Worm (Caenorhabditis elegans) whole organism, young adult: Measurements from ENCODE around the gene C28C12.1.

ENCODE experiments used
- D2030.7 ChIP-seq: fragments of 200-800 bp; sonication (Bioruptor generic); IDR thresholded peaks from 2 replicates; pipeline ENCODE4 v1.3.6; 2022; ENCODE audit warnings: missing genetic modification reagents, missing genetic modification characterization, missing compliant biosample characterization
- efl-1 ChIP-seq: fragments of 150-350 bp; optimal IDR thresholded peaks from 2 replicates; lab custom pipeline; 2014; ENCODE audit warnings: missing biosample characterization, missing genetic modification reagents, missing genetic modification characterization
- ets-4 ChIP-seq: fragments of 200-800 bp; sonication (Bioruptor generic); optimal IDR thresholded peaks from 2 replicates; lab custom pipeline; 2018; ENCODE audit warnings: mild to moderate bottlenecking, missing genetic modification characterization, missing compliant biosample characterization
- hlh-26 ChIP-seq: fragments of 200-800 bp; sonication (Bioruptor generic); conservative IDR thresholded peaks from 2 replicates; pipeline ENCODE4 v1.3.6; 2022; ENCODE audit warnings: missing genetic modification reagents, missing genetic modification characterization, missing compliant biosample characterization
- mxl-1 ChIP-seq: sonication (generic microtip); optimal IDR thresholded peaks from 2 replicates; lab custom pipeline; 2016; ENCODE audit warnings: missing genetic modification characterization, missing compliant biosample characterization
- ztf-25 ChIP-seq: fragments of 200-800 bp; sonication (Bioruptor generic); IDR thresholded peaks from 2 replicates; pipeline ENCODE4 v1.3.6; 2022; ENCODE audit warnings: missing genetic modification reagents, missing genetic modification characterization, missing compliant biosample characterization

DNA sequence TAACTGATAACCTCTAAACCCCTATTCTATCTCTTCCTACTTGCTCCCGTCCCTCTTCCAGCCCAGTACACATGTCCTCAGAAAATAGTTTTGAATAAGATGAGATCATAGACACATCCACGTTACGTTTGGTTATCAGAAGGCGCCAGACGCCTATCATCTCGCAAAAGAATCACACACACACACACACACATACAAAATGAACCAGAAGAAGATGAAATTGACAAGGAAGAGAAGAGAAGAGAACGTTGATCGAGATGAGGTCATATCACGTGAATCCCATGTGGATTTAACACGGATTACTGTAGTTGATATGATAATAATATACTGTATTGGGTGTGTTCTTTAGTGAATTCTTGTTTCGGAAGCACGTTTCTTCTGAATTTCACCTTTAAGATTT lies 24.6 kb downstream of the C28C12.1 start:
- no peak for TF ChIP-seq mxl-1 (tag; lab: Kevin White, UChicago)
- TF ChIP-seq efl-1: no peak
- TF ChIP-seq hlh-26 (GFP tag; lab: Robert Waterston, UW): no peak
- no peak for TF ChIP-seq ets-4 (GFP tag; lab: Kevin White, UChicago)
- TF ChIP-seq ztf-25 (GFP tag; lab: Robert Waterston, UW): no peak
- no peak for TF ChIP-seq D2030.7 (GFP tag; lab: Robert Waterston, UW)
